Fruit fly (Drosophila melanogaster) whole organism, wandering third instar larva: Measurements from ENCODE around the gene CG32196.

Experiments used
- Abd-B ChIP-seq: fragments of >200 bp; optimal IDR thresholded peaks from 2 replicates; lab custom pipeline; 2017; ENCODE audit warnings: missing biosample characterization, missing genetic modification characterization
- Dfd ChIP-seq: fragments of >200 bp; optimal IDR thresholded peaks from 2 replicates; lab custom pipeline; 2017; ENCODE audit warnings: missing biosample characterization, missing genetic modification characterization
- Hr78 ChIP-seq: fragments of >200 bp; optimal IDR thresholded peaks from 2 replicates; lab custom pipeline; 2017; ENCODE audit warnings: missing biosample characterization, missing genetic modification characterization
- Sp1 ChIP-seq: fragments of 200-800 bp; sonication (Bioruptor generic); optimal IDR thresholded peaks from 3 replicates; lab custom pipeline; 2019; ENCODE audit warnings: missing biosample characterization, mild to moderate bottlenecking, missing genetic modification characterization, moderate library complexity
- br ChIP-seq: fragments of 200-800 bp; sonication (Bioruptor generic); optimal IDR thresholded peaks from 2 replicates; lab custom pipeline; 2016; ENCODE audit warnings: missing biosample characterization, missing genetic modification characterization
- foxo ChIP-seq, 2 experiments: fragments of 200-800 bp; sonication (Bioruptor generic); optimal IDR thresholded peaks; 2 replicates in 1 of 2; 3 replicates in 1 of 2; lab custom pipeline; 2016 to 2017; ENCODE audit warnings: missing biosample characterization in 2 of 2, missing genetic modification characterization in 2 of 2
- h ChIP-seq: fragments of 200-800 bp; sonication (Bioruptor generic); optimal IDR thresholded peaks from 3 replicates; lab custom pipeline; 2016; ENCODE audit warnings: missing biosample characterization, mild to moderate bottlenecking, missing genetic modification characterization
- psq ChIP-seq: fragments of 200-800 bp; sonication (Bioruptor generic); optimal IDR thresholded peaks from 3 replicates; lab custom pipeline; 2017; ENCODE audit warnings: missing biosample characterization, mild to moderate bottlenecking, missing genetic modification characterization, moderate library complexity
- rgr ChIP-seq: fragments of 200-800 bp; sonication (Bioruptor generic); optimal IDR thresholded peaks from 3 replicates; lab custom pipeline; 2016; ENCODE audit warnings: missing biosample characterization, mild to moderate bottlenecking, missing genetic modification characterization
- tai ChIP-seq: sonication (Bioruptor generic); optimal IDR thresholded peaks from 2 replicates; lab custom pipeline; 2016; ENCODE audit warnings: missing biosample characterization, missing genetic modification characterization

dm6 chr3L:18417820-18418219, 43.0 kb downstream of the CG32196 start:
- no peak for TF ChIP-seq tai (GFP tag; lab: Kevin White, UChicago)
- no peak for TF ChIP-seq foxo (GFP tag; optimal IDR thresholded peaks at IDR 0.05; lab: Kevin White, UChicago)
- TF ChIP-seq rgr (GFP tag; lab: Kevin White, UChicago) = no peak
- TF ChIP-seq Dfd (GFP tag; lab: Kevin White, UChicago) = no peak
- no peak for TF ChIP-seq br (GFP tag; lab: Kevin White, UChicago)
- no peak for TF ChIP-seq Sp1 (GFP tag; lab: Kevin White, UChicago)
- TF ChIP-seq psq (GFP tag; lab: Kevin White, UChicago) = no peak
- TF ChIP-seq Hr78 (GFP tag; lab: Kevin White, UChicago) = no peak
- no peak for TF ChIP-seq Abd-B
- no peak for TF ChIP-seq h (GFP tag; lab: Kevin White, UChicago)
